Worm (Caenorhabditis elegans) whole organism, mixed stage, embryonic: ENCODE data around the gene E04F6.9.
A peak's percentile ranks its signal among the peaks of the same experiment; 100 is the strongest.

ENCODE experiments used
- M03D4.4 ChIP-seq: sonication (generic microtip); optimal IDR thresholded peaks from 2 replicates; lab custom pipeline; 2017; ENCODE audit warnings: mild to moderate bottlenecking, missing genetic modification characterization, missing compliant biosample characterization
- blmp-1 ChIP-seq: fragments of 150-350 bp; optimal IDR thresholded peaks from 2 replicates; lab custom pipeline; 2014; ENCODE audit warnings: missing biosample characterization, missing genetic modification characterization
- ceh-43 ChIP-seq: fragments of 200-800 bp; sonication (Bioruptor generic); optimal IDR thresholded peaks from 2 replicates; lab custom pipeline; 2018; ENCODE audit warnings: mild to moderate bottlenecking, missing genetic modification characterization, moderate library complexity, missing compliant biosample characterization
- ces-1 ChIP-seq: fragments of 150-350 bp; optimal IDR thresholded peaks from 2 replicates; lab custom pipeline; 2014; ENCODE audit warnings: missing biosample characterization, missing genetic modification reagents, missing genetic modification characterization
- cnd-1 ChIP-seq: fragments of 200-800 bp; sonication (Bioruptor generic); optimal IDR thresholded peaks from 2 replicates; lab custom pipeline; 2018; ENCODE audit warnings: mild to moderate bottlenecking, missing genetic modification characterization, missing compliant biosample characterization
- drap-1 ChIP-seq: fragments of 200-800 bp; sonication (Bioruptor generic); optimal IDR thresholded peaks from 3 replicates; lab custom pipeline; 2018; ENCODE audit warnings: mild to moderate bottlenecking, missing genetic modification characterization, missing compliant biosample characterization
- elt-1 ChIP-seq: sonication (generic microtip); optimal IDR thresholded peaks from 2 replicates; lab custom pipeline; 2017; ENCODE audit warnings: missing genetic modification characterization, mild to moderate bottlenecking, missing compliant biosample characterization, antibody characterized with exemption, moderate library complexity, borderline replicate concordance; ENCODE audit not compliant: insufficient read depth
- flh-1 ChIP-seq: fragments of 200-800 bp; sonication (Bioruptor generic); optimal IDR thresholded peaks from 2 replicates; lab custom pipeline; 2018; ENCODE audit warnings: mild to moderate bottlenecking, missing genetic modification characterization, moderate library complexity, missing compliant biosample characterization
- ham-2 ChIP-seq: fragments of 200-800 bp; sonication (Bioruptor generic); optimal IDR thresholded peaks from 2 replicates; lab custom pipeline; 2018; ENCODE audit warnings: mild to moderate bottlenecking, missing genetic modification characterization, missing compliant biosample characterization
- hlh-1 ChIP-seq: fragments of 150-350 bp; optimal IDR thresholded peaks from 2 replicates; lab custom pipeline; 2014; ENCODE audit warnings: missing biosample characterization, missing genetic modification reagents, missing genetic modification characterization
- lin-13 ChIP-seq: fragments of 150-350 bp; optimal IDR thresholded peaks from 2 replicates; lab custom pipeline; 2014; ENCODE audit warnings: missing biosample characterization, missing genetic modification characterization
- lin-32 ChIP-seq: fragments of 200-800 bp; sonication (Bioruptor generic); optimal IDR thresholded peaks from 2 replicates; lab custom pipeline; 2018; ENCODE audit warnings: mild to moderate bottlenecking, missing genetic modification characterization, missing compliant biosample characterization
- lsy-2 ChIP-seq: fragments of 150-350 bp; optimal IDR thresholded peaks from 2 replicates; lab custom pipeline; 2014; ENCODE audit warnings: missing biosample characterization, missing genetic modification characterization
- mab-5 ChIP-seq: fragments of 150-350 bp; optimal IDR thresholded peaks from 2 replicates; lab custom pipeline; 2014; ENCODE audit warnings: missing biosample characterization, missing genetic modification characterization
- mep-1 ChIP-seq: fragments of 150-350 bp; optimal IDR thresholded peaks from 2 replicates; lab custom pipeline; 2017; ENCODE audit warnings: missing biosample characterization, missing genetic modification reagents, missing genetic modification characterization, inconsistent platforms
- mls-2 ChIP-seq: sonication (generic microtip); optimal IDR thresholded peaks from 2 replicates; lab custom pipeline; 2016; ENCODE audit warnings: mild to moderate bottlenecking, missing genetic modification characterization, moderate library complexity, missing compliant biosample characterization
- nhr-12 ChIP-seq: fragments of 150-350 bp; optimal IDR thresholded peaks from 2 replicates; lab custom pipeline; 2014; ENCODE audit warnings: missing biosample characterization, missing genetic modification characterization
- nhr-237 ChIP-seq: fragments of 150-350 bp; optimal IDR thresholded peaks from 2 replicates; lab custom pipeline; 2014; ENCODE audit warnings: missing biosample characterization, missing genetic modification characterization
- nhr-28 ChIP-seq: fragments of 150-350 bp; optimal IDR thresholded peaks from 2 replicates; lab custom pipeline; 2014; ENCODE audit warnings: missing biosample characterization, missing genetic modification characterization
- nhr-76 ChIP-seq: sonication (generic microtip); optimal IDR thresholded peaks from 2 replicates; lab custom pipeline; 2017; ENCODE audit warnings: missing biosample characterization, missing genetic modification characterization
- pha-4 ChIP-seq: fragments of 150-350 bp; optimal IDR thresholded peaks from 2 replicates; lab custom pipeline; 2018; ENCODE audit warnings: missing biosample characterization, missing genetic modification reagents, missing genetic modification characterization
- sem-2 ChIP-seq: fragments of 200-800 bp; sonication (Bioruptor generic); optimal IDR thresholded peaks from 2 replicates; lab custom pipeline; 2018; ENCODE audit warnings: mild to moderate bottlenecking, missing genetic modification characterization, missing compliant biosample characterization
- sptf-1 ChIP-seq: sonication (generic microtip); optimal IDR thresholded peaks from 2 replicates; lab custom pipeline; 2017; ENCODE audit warnings: mild to moderate bottlenecking, missing genetic modification characterization, moderate library complexity, missing compliant biosample characterization
- tbx-8 ChIP-seq: fragments of 200-800 bp; sonication (Bioruptor generic); optimal IDR thresholded peaks from 2 replicates; lab custom pipeline; 2018; ENCODE audit warnings: mild to moderate bottlenecking, missing genetic modification characterization, moderate library complexity, missing compliant biosample characterization
- unc-120 ChIP-seq: sonication (generic microtip); optimal IDR thresholded peaks from 2 replicates; lab custom pipeline; 2017; ENCODE audit warnings: missing genetic modification characterization, missing compliant biosample characterization; ENCODE audit not compliant: poor library complexity, severe bottlenecking
- unc-39 ChIP-seq: fragments of 150-350 bp; optimal IDR thresholded peaks from 2 replicates; lab custom pipeline; 2014; ENCODE audit warnings: missing biosample characterization, missing genetic modification characterization
- unc-62 ChIP-seq: fragments of 150-350 bp; optimal IDR thresholded peaks from 2 replicates; lab custom pipeline; 2014; ENCODE audit warnings: missing biosample characterization, missing genetic modification reagents, missing genetic modification characterization
- zip-8 ChIP-seq: fragments of 150-350 bp; optimal IDR thresholded peaks from 2 replicates; lab custom pipeline; 2014; ENCODE audit warnings: missing biosample characterization, missing genetic modification characterization
- ztf-11 ChIP-seq: fragments of 150-350 bp; optimal IDR thresholded peaks from 2 replicates; lab custom pipeline; 2014; ENCODE audit warnings: missing biosample characterization, missing genetic modification characterization

The E04F6.9 gene

DNA sequence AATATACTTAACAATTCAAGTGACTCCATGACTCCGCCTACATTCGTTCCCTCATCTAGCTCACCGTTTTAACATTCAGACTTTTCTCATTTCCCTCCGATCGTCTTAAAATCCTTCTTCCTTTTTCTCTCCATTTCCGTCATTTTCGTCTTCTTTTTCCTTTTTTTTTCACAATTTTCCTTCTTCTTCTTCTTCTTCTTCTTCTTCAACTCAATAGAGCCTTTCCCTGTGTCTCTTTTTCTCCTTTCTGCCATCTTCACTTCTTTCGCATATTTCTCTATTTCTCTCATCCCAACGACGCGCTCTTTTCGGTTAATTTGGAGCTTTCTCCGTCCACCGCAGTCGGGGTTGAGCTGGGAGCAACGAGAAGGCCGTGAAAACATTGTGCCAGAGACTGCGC is 29.3 kb downstream of the E04F6.9 start:
- TF ChIP-seq M03D4.4 (tag; lab: Kevin White, UChicago) (no peak), ces-1 (GFP tag; lab: Kevin White, UChicago) (peak; percentile 86), mls-2 (peak; percentile 7), blmp-1 (tag; lab: Kevin White, UChicago) (no peak), unc-39 (tag; lab: Kevin White, UChicago) (no peak), ztf-11 (tag; lab: Kevin White, UChicago) (no peak), cnd-1 (no peak), nhr-28 (tag; lab: Kevin White, UChicago) (no peak), nhr-12 (no peak), tbx-8 (GFP tag; lab: Kevin White, UChicago) (no peak), mab-5 (no peak), pha-4 (tag; lab: Kevin White, UChicago) (no peak), lin-13 (no peak), unc-120 (tag; lab: Kevin White, UChicago) (peak; percentile 87), unc-62 (no peak), flh-1 (GFP tag; lab: Kevin White, UChicago) (no peak), nhr-76 (tag; lab: Kevin White, UChicago) (no peak)
- TF ChIP-seq, all 35 proteins: peak for 3

DNA sequence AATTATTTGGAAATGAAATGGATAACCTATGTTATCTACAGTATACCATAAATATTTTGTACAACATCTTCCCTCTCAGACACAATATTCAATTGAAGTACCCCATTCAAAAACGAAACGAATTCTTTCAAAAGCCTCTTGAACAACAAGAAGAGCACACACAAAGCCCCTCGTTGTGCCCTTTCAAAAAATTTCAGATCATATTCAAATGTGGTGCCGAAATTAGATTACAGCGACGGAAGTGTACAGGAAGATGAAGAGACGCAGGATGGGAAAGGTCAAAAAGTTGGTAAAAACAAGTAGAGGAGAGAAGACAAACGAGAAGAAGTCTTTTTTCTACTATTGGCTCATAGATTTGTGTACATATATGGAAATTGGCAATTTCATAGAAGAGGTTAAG is 35.9 kb downstream of the E04F6.9 start:
- TF ChIP-seq hlh-1 (no peak), nhr-28 (tag; lab: Kevin White, UChicago) (no peak), lsy-2 (tag; lab: Kevin White, UChicago) (no peak), flh-1 (GFP tag; lab: Kevin White, UChicago) (no peak), ztf-11 (tag; lab: Kevin White, UChicago) (no peak), drap-1 (no peak), ces-1 (GFP tag; lab: Kevin White, UChicago) (peak; percentile 66)

DNA sequence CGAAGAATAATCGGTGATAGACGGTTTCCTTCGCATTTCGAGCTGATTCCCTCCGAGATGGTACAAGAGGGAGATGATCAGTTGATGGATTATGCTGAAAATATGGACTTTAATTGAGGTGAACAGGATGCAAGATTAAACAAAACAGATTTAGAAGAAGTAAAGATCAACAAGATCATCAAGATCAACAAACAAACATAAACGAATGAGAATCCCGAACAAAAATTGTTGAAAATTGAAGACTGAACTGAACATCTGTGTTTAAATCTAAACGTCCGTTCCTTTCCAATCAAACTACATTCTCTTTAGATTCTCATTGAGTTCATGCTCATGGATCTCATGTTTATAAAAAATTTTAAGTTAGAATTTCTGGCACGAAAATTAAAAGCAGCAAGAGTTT is 37.1 kb downstream of the E04F6.9 start, which contains the start of gene glc-4:
TSS of gene glc-4 (minus strand) at position 101 of the 400 bp plus-strand sequence.
- TF ChIP-seq mab-5 (no peak), ceh-43 (GFP tag; lab: Kevin White, UChicago) (no peak), tbx-8 (GFP tag; lab: Kevin White, UChicago) (no peak), M03D4.4 (tag; lab: Kevin White, UChicago) (no peak), unc-39 (tag; lab: Kevin White, UChicago) (no peak), lin-13 (no peak), sptf-1 (tag; lab: Kevin White, UChicago) (no peak), drap-1 (no peak), nhr-12 (no peak)

DNA sequence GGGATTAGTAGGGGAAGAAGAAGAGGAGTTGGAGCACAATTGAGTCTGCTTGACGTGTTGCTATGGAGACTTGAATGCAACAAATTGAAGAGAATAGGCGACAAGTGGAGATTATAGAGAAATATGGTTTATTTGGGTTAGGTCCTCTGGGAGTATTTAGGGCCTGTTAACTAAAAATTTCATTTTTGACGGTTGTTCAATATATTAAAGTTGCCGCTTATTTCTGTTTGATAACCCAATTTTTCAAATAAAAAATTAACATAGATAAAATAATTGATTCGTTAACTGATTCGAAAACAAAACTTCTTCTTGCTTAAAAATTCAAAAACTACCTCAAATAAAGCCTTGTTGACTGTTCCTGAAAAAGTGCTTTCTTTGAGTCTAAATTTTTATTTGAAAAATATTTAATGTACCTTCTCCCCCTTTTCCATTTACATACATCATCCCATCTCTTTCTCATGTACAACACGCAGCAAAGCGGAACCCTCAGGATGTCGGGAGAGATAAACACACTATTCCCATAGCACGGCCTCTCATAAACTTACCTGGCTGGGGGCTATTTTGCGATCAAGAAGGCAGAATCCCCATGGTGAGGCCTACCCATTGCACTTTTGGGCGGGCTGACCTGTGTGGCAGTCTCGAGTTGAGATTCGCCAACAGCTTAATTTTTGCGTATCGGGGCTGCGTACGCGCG is 40.5 kb downstream of the E04F6.9 start, which contains the start of gene dyf-13:
TSS of gene dyf-13 (minus strand) at position 51 of the 694 bp plus-strand sequence.
- TF ChIP-seq ceh-43 (GFP tag; lab: Kevin White, UChicago) (no peak), nhr-237 (tag; lab: Kevin White, UChicago) (no peak), mep-1 (tag; lab: Kevin White, UChicago) (no peak), mab-5 (no peak), lsy-2 (tag; lab: Kevin White, UChicago) (no peak), drap-1 (no peak), lin-13 (no peak), unc-62 (no peak), lin-32 (GFP tag; lab: Kevin White, UChicago) (no peak), zip-8 (tag; lab: Kevin White, UChicago) (no peak), ham-2 (GFP tag; lab: Kevin White, UChicago) (no peak), flh-1 (GFP tag; lab: Kevin White, UChicago) (no peak), sem-2 (GFP tag; lab: Kevin White, UChicago) (no peak), nhr-28 (tag; lab: Kevin White, UChicago) (no peak), hlh-1 (no peak), tbx-8 (GFP tag; lab: Kevin White, UChicago) (no peak), elt-1 (tag; lab: Kevin White, UChicago) (no peak), unc-120 (tag; lab: Kevin White, UChicago) (no peak)

DNA sequence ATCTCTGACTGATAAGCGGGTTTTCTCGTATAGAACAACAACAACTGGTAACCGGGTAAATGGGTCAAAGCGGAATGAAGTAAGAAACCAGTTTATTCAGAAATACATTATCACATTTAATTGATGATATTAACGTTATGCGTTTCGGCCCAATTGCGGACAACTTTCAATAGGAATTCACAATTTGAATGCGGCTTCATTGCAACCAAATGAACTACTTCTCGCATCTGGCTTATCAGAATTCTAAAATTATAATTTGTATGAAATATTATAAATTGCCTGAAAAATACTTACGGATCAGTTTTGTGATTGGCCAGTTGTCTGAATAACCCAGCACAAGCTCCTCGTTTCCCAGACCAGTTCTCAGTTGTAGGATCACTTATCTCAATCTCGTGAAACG is 43.2 kb downstream of the E04F6.9 start, which contains the start of gene col-36:
TSS of gene col-36 (minus strand) at position 101 of the 400 bp plus-strand sequence.
- TF ChIP-seq hlh-1 (no peak), ztf-11 (tag; lab: Kevin White, UChicago) (no peak), sptf-1 (tag; lab: Kevin White, UChicago) (no peak), unc-120 (tag; lab: Kevin White, UChicago) (no peak), nhr-237 (tag; lab: Kevin White, UChicago) (no peak)
- TF ChIP-seq, all 35 proteins: peak for 0
